Fruit fly (Drosophila melanogaster) whole organism, embryonic: ENCODE data around the gene Bgb.

Source experiments
- Ada2b ChIP-seq: fragments of 200-800 bp; sonication (Bioruptor generic); IDR thresholded peaks from 2 replicates; pipeline ENCODE4 v1.3.6; 2022; ENCODE audit warnings: missing biosample characterization, missing genetic modification characterization
- Asciz ChIP-seq: fragments of 200-800 bp; sonication (Bioruptor generic); optimal IDR thresholded peaks from 2 replicates; lab custom pipeline; 2017; ENCODE audit warnings: missing biosample characterization, mild to moderate bottlenecking, missing genetic modification characterization, missing genetic modification reagents
- Awh ChIP-seq: fragments of 200-800 bp; sonication (Bioruptor generic); IDR thresholded peaks from 2 replicates; pipeline ENCODE4, ENCODE4 v1.3.6; 2022; ENCODE audit warnings: missing biosample characterization, missing genetic modification characterization
- Bdp1 ChIP-seq: fragments of 200-800 bp; sonication (Bioruptor generic); optimal IDR thresholded peaks from 3 replicates; lab custom pipeline; 2016; ENCODE audit warnings: missing biosample characterization, missing genetic modification characterization
- CG10209 ChIP-seq: fragments of 200-800 bp; sonication (Bioruptor generic); optimal IDR thresholded peaks from 3 replicates; lab custom pipeline; 2017; ENCODE audit warnings: missing biosample characterization, mild to moderate bottlenecking, missing genetic modification characterization, missing genetic modification reagents
- CG10274 ChIP-seq: fragments of 200-800 bp; sonication (Bioruptor generic); optimal IDR thresholded peaks from 3 replicates; lab custom pipeline; 2017; ENCODE audit warnings: missing biosample characterization, mild to moderate bottlenecking, missing genetic modification characterization
- CG10959 ChIP-seq: fragments of 200-800 bp; sonication (Bioruptor generic); IDR thresholded peaks from 2 replicates; pipeline ENCODE4 v1.3.6; 2022; ENCODE audit warnings: missing biosample characterization, missing genetic modification characterization
- CG11247 ChIP-seq: fragments of 200-800 bp; sonication (Bioruptor generic); IDR thresholded peaks from 2 replicates; pipeline ENCODE4 v1.3.6; 2022; ENCODE audit warnings: missing biosample characterization, missing genetic modification characterization
- CG11456 ChIP-seq: fragments of 200-800 bp; sonication (Bioruptor generic); IDR thresholded peaks from 3 replicates; pipeline ENCODE4 v1.3.6; 2022; ENCODE audit warnings: missing biosample characterization, missing genetic modification characterization
- CG12769 ChIP-seq: fragments of 200-800 bp; sonication (Bioruptor generic); optimal IDR thresholded peaks from 2 replicates; lab custom pipeline; 2019; ENCODE audit warnings: missing biosample characterization, mild to moderate bottlenecking, missing genetic modification characterization, moderate library complexity
- CG14860 ChIP-seq: fragments of 200-800 bp; sonication (Bioruptor generic); IDR thresholded peaks from 3 replicates; pipeline ENCODE4 v1.3.6; 2022; ENCODE audit warnings: missing biosample characterization, missing genetic modification characterization; ENCODE audit not compliant: partially characterized antibody
- CG1529 ChIP-seq: fragments of 200-800 bp; sonication (Bioruptor generic); optimal IDR thresholded peaks from 3 replicates; lab custom pipeline; 2018; ENCODE audit warnings: missing biosample characterization, missing genetic modification characterization
- CG17802 ChIP-seq: fragments of 200-800 bp; sonication (Bioruptor generic); optimal IDR thresholded peaks from 2 replicates; lab custom pipeline; 2018; ENCODE audit warnings: missing biosample characterization, mild to moderate bottlenecking, missing genetic modification characterization, moderate library complexity
- CG18011 ChIP-seq: fragments of 200-800 bp; sonication (Bioruptor generic); optimal IDR thresholded peaks from 2 replicates; lab custom pipeline; 2017; ENCODE audit warnings: missing biosample characterization, missing genetic modification characterization, mild to moderate bottlenecking, moderate library complexity, missing genotype
- CG2712 ChIP-seq: fragments of 200-800 bp; optimal IDR thresholded peaks from 3 replicates; lab custom pipeline; 2019; ENCODE audit warnings: missing biosample characterization, mild to moderate bottlenecking, missing genetic modification characterization, moderate library complexity
- CG3281 ChIP-seq: fragments of 200-800 bp; sonication (Bioruptor generic); optimal IDR thresholded peaks from 3 replicates; lab custom pipeline; 2017; ENCODE audit warnings: missing biosample characterization, mild to moderate bottlenecking, missing genetic modification characterization
- CG3995 ChIP-seq: fragments of 200-800 bp; sonication (Bioruptor generic); optimal IDR thresholded peaks from 3 replicates; lab custom pipeline; 2016; ENCODE audit warnings: missing biosample characterization, missing genetic modification characterization
- CG4328 ChIP-seq: fragments of 200-800 bp; sonication (Bioruptor generic); optimal IDR thresholded peaks from 3 replicates; lab custom pipeline; 2017; ENCODE audit warnings: missing biosample characterization, missing genetic modification reagents, missing genetic modification characterization
- CG43689 ChIP-seq: fragments of 200-800 bp; sonication (Bioruptor generic); IDR thresholded peaks from 2 replicates; pipeline ENCODE4 v1.3.6; 2022; ENCODE audit warnings: missing biosample characterization, missing genetic modification characterization
- CG4820 ChIP-seq: fragments of 200-800 bp; sonication (Bioruptor generic); optimal IDR thresholded peaks from 3 replicates; lab custom pipeline; 2016; ENCODE audit warnings: missing biosample characterization, missing genetic modification characterization
- CG6654 ChIP-seq: fragments of 200-800 bp; sonication (Bioruptor generic); optimal IDR thresholded peaks from 2 replicates; lab custom pipeline; 2017; ENCODE audit warnings: missing biosample characterization, mild to moderate bottlenecking, missing genetic modification characterization
- CG8924 ChIP-seq: fragments of 200-800 bp; optimal IDR thresholded peaks from 3 replicates; lab custom pipeline; 2019; ENCODE audit warnings: missing biosample characterization, mild to moderate bottlenecking, missing genetic modification characterization, moderate library complexity
- Dfd ChIP-seq, 2 experiments: fragments of >200 bp; optimal IDR thresholded peaks; 2 replicates each; lab custom pipeline; 2017; ENCODE audit warnings: missing biosample characterization in 2 of 2, missing genetic modification characterization in 2 of 2
- Dp ChIP-seq: fragments of 200-800 bp; sonication (Bioruptor generic); optimal IDR thresholded peaks from 2 replicates; lab custom pipeline; 2018; ENCODE audit warnings: missing biosample characterization, mild to moderate bottlenecking, missing genetic modification characterization, moderate library complexity
- E2f1 ChIP-seq: fragments of 200-800 bp; sonication (Bioruptor generic); IDR thresholded peaks from 2 replicates; pipeline ENCODE4 v1.3.6; 2022; ENCODE audit warnings: missing biosample characterization, missing genetic modification characterization
- Eip74EF ChIP-seq, 2 experiments: fragments of 200-800 bp in 1 of 2; fragments of >200 bp in 1 of 2; sonication (Bioruptor generic) in 1 of 2; optimal IDR thresholded peaks; 2 replicates each; lab custom pipeline; 2017 to 2019; ENCODE audit warnings: missing biosample characterization in 2 of 2, missing genetic modification characterization in 2 of 2, mild to moderate bottlenecking in 1 of 2, moderate library complexity in 1 of 2
- Hand ChIP-seq: fragments of 200-800 bp; sonication (Bioruptor generic); optimal IDR thresholded peaks from 2 replicates; lab custom pipeline; 2017; ENCODE audit warnings: mild to moderate bottlenecking, missing biosample characterization, missing genetic modification reagents, missing genetic modification characterization
- Hr39 ChIP-seq: fragments of >200 bp; optimal IDR thresholded peaks from 2 replicates; lab custom pipeline; 2017
- Lpt ChIP-seq: fragments of >200 bp; optimal IDR thresholded peaks from 2 replicates; lab custom pipeline; 2018; ENCODE audit warnings: missing biosample characterization, missing genetic modification characterization
- Med ChIP-seq: fragments of 200-800 bp; sonication (Bioruptor generic); peaks from one replicate; lab custom pipeline; 2016; ENCODE audit warnings: missing biosample characterization, missing genetic modification characterization, mild to moderate bottlenecking, inconsistent platforms, moderate library complexity
- Meics ChIP-seq: fragments of 200-800 bp; sonication (Bioruptor generic); optimal IDR thresholded peaks from 2 replicates; lab custom pipeline; 2017; ENCODE audit warnings: missing biosample characterization, mild to moderate bottlenecking, missing genetic modification characterization
- NfI ChIP-seq: fragments of 200-800 bp; sonication (Bioruptor generic); optimal IDR thresholded peaks from 3 replicates; lab custom pipeline; 2018; ENCODE audit warnings: missing biosample characterization, mild to moderate bottlenecking, missing genetic modification characterization, moderate library complexity
- Sin3A ChIP-seq: fragments of >200 bp; optimal IDR thresholded peaks from 2 replicates; lab custom pipeline; 2018
- bigmax ChIP-seq: fragments of 200-800 bp; sonication (Bioruptor generic); optimal IDR thresholded peaks from 2 replicates; lab custom pipeline; 2018; ENCODE audit warnings: missing biosample characterization, mild to moderate bottlenecking, missing genetic modification characterization
- bowl ChIP-seq: fragments of 200-800 bp; sonication (Bioruptor generic); IDR thresholded peaks from 2 replicates; pipeline ENCODE4 v1.3.6; 2022; ENCODE audit warnings: missing biosample characterization, missing genetic modification characterization
- da ChIP-seq: fragments of 200-800 bp; sonication (Bioruptor generic); optimal IDR thresholded peaks from 2 replicates; lab custom pipeline; 2016; ENCODE audit warnings: missing biosample characterization, missing genetic modification characterization
- fu2 ChIP-seq: fragments of 200-800 bp; sonication (Bioruptor generic); optimal IDR thresholded peaks from 2 replicates; lab custom pipeline; 2016; ENCODE audit warnings: missing biosample characterization, missing genetic modification characterization
- gsb-n ChIP-seq: fragments of 200-800 bp; sonication (Bioruptor generic); optimal IDR thresholded peaks from 3 replicates; lab custom pipeline; 2018; ENCODE audit warnings: missing biosample characterization, mild to moderate bottlenecking, missing genetic modification characterization
- inv ChIP-seq: fragments of 200-800 bp; sonication (Bioruptor generic); IDR thresholded peaks from 2 replicates; pipeline ENCODE4 v1.3.6; 2022; ENCODE audit warnings: missing biosample characterization, missing genetic modification characterization; ENCODE audit not compliant: partially characterized antibody
- jumu ChIP-seq: fragments of 200-800 bp; sonication (Bioruptor generic); optimal IDR thresholded peaks from 3 replicates; lab custom pipeline; 2016; ENCODE audit warnings: missing biosample characterization, missing genetic modification characterization
- lbe ChIP-seq: fragments of 200-800 bp; sonication (Bioruptor generic); optimal IDR thresholded peaks from 2 replicates; lab custom pipeline; 2016; ENCODE audit warnings: missing biosample characterization, mild to moderate bottlenecking, missing genetic modification characterization
- lola ChIP-seq, 3 experiments: fragments of >200 bp in 2 of 3; fragments of 200-800 bp in 1 of 3; sonication (Bioruptor generic) in 1 of 3; optimal IDR thresholded peaks; 2 replicates each; lab custom pipeline; 2017 to 2019; ENCODE audit warnings: missing biosample characterization in 3 of 3, missing genetic modification characterization in 3 of 3, mild to moderate bottlenecking in 1 of 3, moderate library complexity in 1 of 3
- org-1 ChIP-seq: fragments of 200-800 bp; sonication (Bioruptor generic); optimal IDR thresholded peaks from 2 replicates; lab custom pipeline; 2017; ENCODE audit warnings: missing biosample characterization, missing genetic modification characterization
- pros ChIP-seq: fragments of 200-800 bp; sonication (Bioruptor generic); optimal IDR thresholded peaks from 3 replicates; lab custom pipeline; 2019; ENCODE audit warnings: missing biosample characterization, mild to moderate bottlenecking, missing genetic modification characterization, moderate library complexity
- sc ChIP-seq, 3 experiments: fragments of >200 bp in 2 of 3; fragments of 200-800 bp in 1 of 3; sonication (Bioruptor generic) in 1 of 3; optimal IDR thresholded peaks; 2 replicates in 2 of 3; 3 replicates in 1 of 3; lab custom pipeline; 2017; ENCODE audit warnings: mild to moderate bottlenecking in 1 of 3, missing biosample characterization in 1 of 3, missing genetic modification characterization in 1 of 3, missing genetic modification reagents in 1 of 3
- tap ChIP-seq: fragments of 200-800 bp; optimal IDR thresholded peaks from 3 replicates; lab custom pipeline; 2019; ENCODE audit warnings: missing biosample characterization, mild to moderate bottlenecking, missing genetic modification characterization, moderate library complexity
- tll ChIP-seq, 2 experiments: fragments of 200-800 bp in 1 of 2; fragments of >200 bp in 1 of 2; sonication (Bioruptor generic) in 1 of 2; optimal IDR thresholded peaks; 2 replicates each; lab custom pipeline; 2017 to 2019; ENCODE audit warnings: missing biosample characterization in 2 of 2, missing genetic modification characterization in 2 of 2, mild to moderate bottlenecking in 1 of 2, moderate library complexity in 1 of 2
- vvl ChIP-seq: fragments of 200-800 bp; sonication (Bioruptor generic); IDR thresholded peaks from 2 replicates; pipeline ENCODE4 v1.3.6; 2022; ENCODE audit warnings: missing biosample characterization, missing genetic modification characterization
- wdn ChIP-seq: fragments of 200-800 bp; sonication (Bioruptor generic); IDR thresholded peaks from 2 replicates; pipeline ENCODE4 v1.3.6; 2022; ENCODE audit warnings: missing biosample characterization, missing genetic modification characterization

The Bgb gene

DNA sequence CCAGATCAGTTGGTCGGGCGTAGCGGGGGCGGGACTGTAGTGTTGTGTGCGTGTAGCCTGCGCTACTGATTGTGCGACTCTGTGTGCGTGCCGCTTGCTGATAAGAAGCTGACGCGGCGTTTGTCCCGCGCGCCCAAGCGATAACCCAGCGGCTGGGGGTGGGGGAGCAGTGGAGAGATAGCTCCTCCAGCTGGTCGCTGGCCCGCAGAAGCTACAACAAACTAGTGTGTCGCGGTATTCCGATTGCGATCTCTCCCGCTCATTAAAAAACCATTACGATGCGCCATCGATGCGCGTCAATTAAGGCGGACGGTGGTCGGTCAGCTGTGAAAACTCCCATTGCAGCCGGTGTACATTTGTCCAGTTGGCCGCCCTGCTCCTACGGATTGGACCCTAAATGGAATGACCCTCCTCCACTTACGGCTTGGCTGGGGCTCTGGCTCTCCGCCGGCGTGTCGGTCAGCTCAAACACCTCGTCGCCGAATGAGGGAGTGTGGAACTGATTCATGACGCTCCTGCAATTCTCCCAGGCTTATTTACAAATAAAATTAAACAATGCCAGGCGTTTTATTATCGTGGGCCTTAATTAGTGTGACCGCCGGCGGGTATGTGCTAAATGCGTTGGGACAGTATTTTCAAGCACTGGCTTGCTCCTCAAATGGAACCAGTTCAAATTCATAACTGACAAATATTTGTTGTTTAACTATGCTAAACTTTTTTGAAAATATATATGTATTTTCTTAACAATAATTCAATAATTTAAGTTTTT, 37.3 kb upstream of the Bgb start, which contains the start of gene CG12104 (continued):
- no peak for TF ChIP-seq Meics (GFP tag; lab: Kevin White, UChicago)
- no peak for TF ChIP-seq fu2 (GFP tag; lab: Kevin White, UChicago)
- TF ChIP-seq lbe = no peak
- TF ChIP-seq CG12769 (tag; lab: Kevin White, UChicago) = no peak
- TF ChIP-seq bigmax (GFP tag; lab: Kevin White, UChicago) = no peak
- no peak for TF ChIP-seq Bdp1 (GFP tag; lab: Kevin White, UChicago)
- TF ChIP-seq da (GFP tag; lab: Kevin White, UChicago) = no peak
- no peak for TF ChIP-seq CG8924 (tag; lab: Kevin White, UChicago)
- TF ChIP-seq NfI (GFP tag; lab: Kevin White, UChicago) = peak; percentile 44
- no peak for TF ChIP-seq lola (GFP tag; optimal IDR thresholded peaks at IDR 0.05; lab: Kevin White, UChicago)
- TF ChIP-seq CG4820 (GFP tag; lab: Kevin White, UChicago) = no peak
- TF ChIP-seq CG3281 = no peak
- no peak for TF ChIP-seq Ada2b (GFP tag; lab: Robert Waterston, UW)
- no peak for TF ChIP-seq CG10274 (GFP tag; lab: Kevin White, UChicago)
- TF ChIP-seq sc (optimal IDR thresholded peaks at IDR 0.05; lab: Kevin White, UChicago) = no peak
- no peak for TF ChIP-seq sc (GFP tag; optimal IDR thresholded peaks at IDR 0.05; lab: Kevin White, UChicago)
- no peak for TF ChIP-seq wdn
- no peak for TF ChIP-seq CG4328 (GFP tag; lab: Kevin White, UChicago)
- TF ChIP-seq jumu (GFP tag; lab: Kevin White, UChicago) = no peak
- TF ChIP-seq inv (GFP tag; lab: Robert Waterston, UW) = no peak
- TF ChIP-seq CG10959 (GFP tag; lab: Robert Waterston, UW) = no peak
- TF ChIP-seq gsb-n (tag; lab: Kevin White, UChicago) = peak; percentile 44
- TF ChIP-seq CG11456 (GFP tag; lab: Robert Waterston, UW) = no peak
- TF ChIP-seq CG17802 (tag; lab: Kevin White, UChicago) = peak; percentile 64
- no peak for TF ChIP-seq CG3995
- no peak for TF ChIP-seq Awh (GFP tag; lab: Robert Waterston, UW)
- no peak for TF ChIP-seq tap (tag; lab: Kevin White, UChicago)
- TF ChIP-seq bowl (GFP tag; lab: Robert Waterston, UW) = no peak
- TF ChIP-seq Hr39 (lab: Kevin White, UChicago) = no peak
- TF ChIP-seq CG11247 (GFP tag; lab: Robert Waterston, UW) = no peak
- no peak for TF ChIP-seq E2f1 (GFP tag; lab: Robert Waterston, UW)
- no peak for TF ChIP-seq CG6654 (GFP tag; lab: Kevin White, UChicago)
- TF ChIP-seq org-1 = no peak
- TF ChIP-seq CG18011 (GFP tag; lab: Kevin White, UChicago) = no peak
- no peak for TF ChIP-seq pros (GFP tag; lab: Kevin White, UChicago)
- TF ChIP-seq CG14860 (GFP tag; lab: Robert Waterston, UW) = no peak
- TF ChIP-seq CG43689 (GFP tag; lab: Robert Waterston, UW) = no peak
- TF ChIP-seq tll (GFP tag; optimal IDR thresholded peaks at IDR 0.05; lab: Kevin White, UChicago) = no peak
- peak; percentile 82 for TF ChIP-seq Med
- TF ChIP-seq Asciz (GFP tag; lab: Kevin White, UChicago) = no peak
- TF ChIP-seq Dfd (GFP tag; optimal IDR thresholded peaks at IDR 0.05; lab: Kevin White, UChicago) = no peak
- peak; percentile 37; the same call in 1 of the 2 replicates for TF ChIP-seq vvl (GFP tag; lab: Robert Waterston, UW)
- TF ChIP-seq CG1529 (GFP tag; lab: Kevin White, UChicago) = peak; percentile 27
- peak; percentile 48 for TF ChIP-seq CG2712
- no peak for TF ChIP-seq Hand
- TF ChIP-seq CG10209 (GFP tag; lab: Kevin White, UChicago) = no peak
- peak; percentile 20 for TF ChIP-seq Dp
- no peak for TF ChIP-seq Lpt (GFP tag; lab: Kevin White, UChicago)
- TF ChIP-seq Eip74EF (GFP tag; optimal IDR thresholded peaks at IDR 0.05; lab: Kevin White, UChicago) = no peak
- peak; percentile 15 for TF ChIP-seq Sin3A (lab: Kevin White, UChicago)
